Worm (Caenorhabditis elegans) whole organism, late embryonic: ENCODE results near the gene srh-282.

Experiments used
- ama-1 ChIP-seq: fragments of 150-350 bp; optimal IDR thresholded peaks from 2 replicates; lab custom pipeline; 2014
- dmd-4 ChIP-seq: sonication (generic microtip); optimal IDR thresholded peaks from 2 replicates; lab custom pipeline; 2016; ENCODE audit warnings: borderline replicate concordance, missing genetic modification characterization, missing compliant biosample characterization
- mec-3 ChIP-seq: sonication (generic microtip); optimal IDR thresholded peaks from 2 replicates; lab custom pipeline; 2016; ENCODE audit warnings: borderline replicate concordance, missing genetic modification characterization, missing compliant biosample characterization
- pax-1 ChIP-seq: fragments of 150-350 bp; optimal IDR thresholded peaks from 2 replicates; lab custom pipeline; 2014; ENCODE audit warnings: missing biosample characterization, missing genetic modification characterization
- unc-86 ChIP-seq: sonication (generic microtip); optimal IDR thresholded peaks from 2 replicates; lab custom pipeline; 2016; ENCODE audit warnings: missing genetic modification characterization, missing compliant biosample characterization

ce11 chrIV:247494-247893 lies 25.7 kb downstream of the srh-282 start:
- TF ChIP-seq pax-1 (tag; lab: Kevin White, UChicago) = no peak
- TF ChIP-seq mec-3 (tag; lab: Kevin White, UChicago) = no peak
- TF ChIP-seq ama-1 (lab: Kevin White, UChicago) = no peak
- TF ChIP-seq dmd-4 = no peak
- TF ChIP-seq unc-86 = no peak
